Fruit fly (Drosophila melanogaster): Measurements from ENCODE around the gene chas.

dm6 chrX:17733698-17734248 is 35.2 kb upstream of the chas start:
- TF ChIP-seq EcR (GFP tag; optimal IDR thresholded peaks at IDR 0.05) (no peak), CG8478 (optimal IDR thresholded peaks at IDR 0.05) (no peak), psq (optimal IDR thresholded peaks at IDR 0.05) (no peak), Dll (optimal IDR thresholded peaks at IDR 0.05) (no peak), usp (GFP tag; optimal IDR thresholded peaks at IDR 0.05) (no peak)

All from whole organism.